Worm (Caenorhabditis elegans) whole organism, late embryonic: Measurements from ENCODE around the gene T26C12.2.

ENCODE experiments used
- ama-1 ChIP-seq: fragments of 150-350 bp; optimal IDR thresholded peaks from 2 replicates; lab custom pipeline; 2014
- ceh-14 ChIP-seq: sonication (generic microtip); optimal IDR thresholded peaks from 2 replicates; lab custom pipeline; 2016; ENCODE audit warnings: missing genotype, missing genetic modification characterization, missing compliant biosample characterization
- ceh-24 ChIP-seq: sonication (generic microtip); optimal IDR thresholded peaks from 2 replicates; lab custom pipeline; 2016; ENCODE audit warnings: mild to moderate bottlenecking, missing genetic modification characterization, missing compliant biosample characterization
- ceh-9 ChIP-seq: sonication (generic microtip); optimal IDR thresholded peaks from 2 replicates; lab custom pipeline; 2016; ENCODE audit warnings: mild to moderate bottlenecking, missing genetic modification characterization, inconsistent platforms, missing compliant biosample characterization
- pag-3 ChIP-seq: sonication (generic microtip); optimal IDR thresholded peaks from 2 replicates; lab custom pipeline; 2016; ENCODE audit warnings: missing compliant biosample characterization, missing genetic modification characterization, borderline replicate concordance
- syd-9 ChIP-seq: sonication (generic microtip); optimal IDR thresholded peaks from 2 replicates; lab custom pipeline; 2016; ENCODE audit warnings: mild to moderate bottlenecking, missing genetic modification characterization, moderate library complexity, missing compliant biosample characterization

DNA sequence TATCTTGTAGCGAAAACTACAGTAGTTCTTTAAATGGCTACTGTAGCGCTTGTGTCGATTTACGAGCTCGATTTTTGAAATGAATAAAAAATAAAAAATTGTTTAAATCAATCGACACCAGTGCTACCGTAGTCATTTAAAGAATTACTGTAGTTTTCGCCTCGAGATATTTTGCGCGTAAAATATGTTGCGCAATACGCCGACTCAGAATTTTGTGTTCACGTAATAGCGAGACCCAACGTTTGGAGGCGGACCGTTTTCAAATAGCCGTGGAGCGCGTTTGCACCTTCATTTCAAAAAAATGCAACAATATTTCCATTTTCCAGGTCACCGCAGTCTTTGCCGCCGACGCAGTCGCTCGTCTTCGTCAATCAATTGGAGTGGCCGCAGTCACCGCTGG lies 5.3 kb downstream of the T26C12.2 start:
- no peak for TF ChIP-seq ama-1
- no peak for TF ChIP-seq ceh-9 (tag; lab: Kevin White, UChicago)
- TF ChIP-seq ceh-14 (tag; lab: Kevin White, UChicago) = no peak
- no peak for TF ChIP-seq ceh-24
- no peak for TF ChIP-seq pag-3
- TF ChIP-seq syd-9 (tag; lab: Kevin White, UChicago) = no peak
